Worm (Caenorhabditis elegans): Measurements from ENCODE around the gene B0035.13.

Gene B0035.13

ce11 chrIV:11298154-11299086 lies 8.1 kb downstream of the B0035.13 start, which contains the start of the genes B0035.15 and dnj-1:
TSS of gene B0035.15 (minus strand) at chrIV:11298252.
TSS of gene dnj-1 (plus strand) at chrIV:11299036.
- TF ChIP-seq B0019.2 (GFP tag; conservative IDR thresholded peaks at IDR 0.05) (no peak), attf-5 (GFP tag; optimal IDR thresholded peaks at IDR 0.05) (peak; percentile 56), rcor-1 (GFP tag; IDR thresholded peaks at IDR 0.05) (no peak), cebp-1 (GFP tag; IDR thresholded peaks at IDR 0.05) (no peak), cebp-1 (tag; optimal IDR thresholded peaks at IDR 0.05) (peak; percentile 42), efl-1 (GFP tag; optimal IDR thresholded peaks at IDR 0.05) (no peak), lin-40 (tag; optimal IDR thresholded peaks at IDR 0.05) (peak; percentile 19), ceh-40 (GFP tag; IDR thresholded peaks at IDR 0.05) (no peak), unc-62 (GFP tag; optimal IDR thresholded peaks at IDR 0.05) (no peak), madf-6 (GFP tag; IDR thresholded peaks at IDR 0.05) (peak; percentile 78), D2030.7 (GFP tag; IDR thresholded peaks at IDR 0.05) (0 out of 2 replicates have a peak, but pooled peaks have one; percentile 19), F33H1.4 (GFP tag; IDR thresholded peaks at IDR 0.05) (peak; percentile 81), lsl-1 (GFP tag; optimal IDR thresholded peaks at IDR 0.05) (peak; percentile 82), madf-3 (GFP tag; IDR thresholded peaks at IDR 0.05) (0 out of 2 replicates have a peak, but pooled peaks have one; percentile 19), madf-8 (GFP tag; conservative IDR thresholded peaks at IDR 0.05) (peak; percentile 34; the same call in 1 of the 2 replicates), nfya-1 (tag; optimal IDR thresholded peaks at IDR 0.05; ENCODE audit: borderline replicate concordance, insufficient read depth) (no peak), xnd-1 (tag; optimal IDR thresholded peaks at IDR 0.05) (peak; percentile 69), nfyb-1 (GFP tag; IDR thresholded peaks at IDR 0.05) (no peak), lir-1 (GFP tag; conservative IDR thresholded peaks at IDR 0.05) (no peak), ztf-26 (tag; optimal IDR thresholded peaks at IDR 0.05) (no peak), ceh-79 (tag; optimal IDR thresholded peaks at IDR 0.05) (no peak), ceh-58 (GFP tag; IDR thresholded peaks at IDR 0.05) (no peak), hmg-1.2 (GFP tag; IDR thresholded peaks at IDR 0.05) (peak; percentile 30; the same call in 1 of the 2 replicates), mcd-1 (GFP tag; IDR thresholded peaks at IDR 0.05) (peak; percentile 68)

ce11 chrIV:11296787-11297186 lies 9.7 kb downstream of the B0035.13 start, which contains the start of gene mttu-1:
TSS of gene mttu-1 (minus strand) at chrIV:11296887.
- TF ChIP-seq D2030.7 (GFP tag; IDR thresholded peaks at IDR 0.05) (no peak), K12H6.12 (tag; optimal IDR thresholded peaks at IDR 0.05) (no peak), mel-28 (tag; optimal IDR thresholded peaks at IDR 0.05; ENCODE audit: borderline replicate concordance) (no peak), xnd-1 (tag; optimal IDR thresholded peaks at IDR 0.05) (no peak), akir-1 (GFP tag; optimal IDR thresholded peaks at IDR 0.05) (no peak), ekl-4 (GFP tag; IDR thresholded peaks at IDR 0.05) (no peak), let-607 (tag; optimal IDR thresholded peaks at IDR 0.05) (no peak), Y79H2A.3 (GFP tag; conservative IDR thresholded peaks at IDR 0.05) (no peak)

ce11 chrIV:11288965-11289364 lies 17.6 kb downstream of the B0035.13 start:
- no peak for TF ChIP-seq egrh-3 (GFP tag; IDR thresholded peaks at IDR 0.05)
- no peak for TF ChIP-seq F10E7.11 (tag; optimal IDR thresholded peaks at IDR 0.05)
- TF ChIP-seq sdz-38 (tag; optimal IDR thresholded peaks at IDR 0.05) = no peak
- TF ChIP-seq snpc-1.1 (tag; optimal IDR thresholded peaks at IDR 0.05; ENCODE audit: insufficient read depth) = no peak
- TF ChIP-seq ceh-91 (GFP tag; IDR thresholded peaks at IDR 0.05) = no peak
- no peak for TF ChIP-seq F57A8.1 (GFP tag; optimal IDR thresholded peaks at IDR 0.05)
- TF ChIP-seq zfh-2 (GFP tag; conservative IDR thresholded peaks at IDR 0.05) = no peak
- no peak for TF ChIP-seq D2030.7 (GFP tag; IDR thresholded peaks at IDR 0.05)
- TF ChIP-seq nhr-179 (tag; optimal IDR thresholded peaks at IDR 0.05) = no peak
- TF ChIP-seq dpff-1 (tag; optimal IDR thresholded peaks at IDR 0.05) = no peak
- no peak for TF ChIP-seq let-526 (GFP tag; IDR thresholded peaks at IDR 0.05)
- TF ChIP-seq aptf-3 (GFP tag; IDR thresholded peaks at IDR 0.05) = no peak
- no peak for TF ChIP-seq cebp-1 (GFP tag; IDR thresholded peaks at IDR 0.05)
- TF ChIP-seq cebp-1 (tag; optimal IDR thresholded peaks at IDR 0.05) = peak; percentile 32
- TF ChIP-seq Y53F4B.3 (GFP tag; IDR thresholded peaks at IDR 0.05) = no peak
- peak; percentile 91 for TF ChIP-seq nhr-80 (tag; optimal IDR thresholded peaks at IDR 0.05)
- TF ChIP-seq ets-4 (GFP tag; optimal IDR thresholded peaks at IDR 0.05) = peak; percentile 46
- peak; percentile 21 for TF ChIP-seq tbp1 (GFP tag; optimal IDR thresholded peaks at IDR 0.05)
